Fruit fly (Drosophila melanogaster): ENCODE data around the gene CG14731.

- no peak for TF ChIP-seq CG15336 (GFP tag; IDR thresholded peaks at IDR 0.05)
- no peak for TF ChIP-seq CG34406 (GFP tag; optimal IDR thresholded peaks at IDR 0.05)
- no peak for TF ChIP-seq OdsH (GFP tag; optimal IDR thresholded peaks at IDR 0.05)
Observed at dm6 chr3R:11973826-11974225, 42.8 kb downstream of the CG14731 start.
